Fruit fly (Drosophila melanogaster): ENCODE data around the gene CG1677.

CG1677 gene

dm6 chrX:7291850-7292499, 113.6 kb downstream of the CG1677 start (continued):
- TF ChIP-seq stc (GFP tag; IDR thresholded peaks at IDR 0.05) (peak; percentile 51; the same call in 1 of the 2 replicates), tna (GFP tag; IDR thresholded peaks at IDR 0.05; ENCODE audit: partially characterized antibody) (no peak), oc (tag; optimal IDR thresholded peaks at IDR 0.05) (peak; percentile 65), CG15696 (tag; optimal IDR thresholded peaks at IDR 0.05) (peak; percentile 97), CG10565 (GFP tag; optimal IDR thresholded peaks at IDR 0.05) (peak; percentile 41), CG8281 (tag; optimal IDR thresholded peaks at IDR 0.05) (peak; percentile 44), CG8944 (GFP tag; optimal IDR thresholded peaks at IDR 0.05) (peak; percentile 53), grau (tag; optimal IDR thresholded peaks at IDR 0.05) (peak; percentile 69), Ravus (GFP tag; IDR thresholded peaks at IDR 0.05) (no peak), CG32772 (GFP tag; IDR thresholded peaks at IDR 0.05) (no peak; the same call in 1 of the 2 replicates)

dm6 chrX:7290811-7291515, 114.6 kb downstream of the CG1677 start, which contains the start of gene unc-119:
unc-119 (minus strand) TSS chrX:7291298.
- no peak for TF ChIP-seq Mrtf (GFP tag; IDR thresholded peaks at IDR 0.05)
- peak; percentile 63; the same call in 2 of the 3 replicates for TF ChIP-seq HLH4C (GFP tag; IDR thresholded peaks at IDR 0.05; ENCODE audit: partially characterized antibody)
- no peak for TF ChIP-seq CG7786 (GFP tag; optimal IDR thresholded peaks at IDR 0.05)
- no peak for TF ChIP-seq Hr3 (GFP tag; optimal IDR thresholded peaks at IDR 0.05)
- TF ChIP-seq GATAe (GFP tag; conservative IDR thresholded peaks at IDR 0.05): no peak
- TF ChIP-seq CG18599 (GFP tag; optimal IDR thresholded peaks at IDR 0.05): no peak
- TF ChIP-seq CG17802 (tag; optimal IDR thresholded peaks at IDR 0.05): no peak
- no peak for TF ChIP-seq CG8281 (tag; optimal IDR thresholded peaks at IDR 0.05)
- no peak for TF ChIP-seq sens-2 (GFP tag; IDR thresholded peaks at IDR 0.05)
- TF ChIP-seq CG13624 (GFP tag; optimal IDR thresholded peaks at IDR 0.05): no peak
- TF ChIP-seq dmrt11E (tag; optimal IDR thresholded peaks at IDR 0.05): no peak
- TF ChIP-seq CG30403 (GFP tag; optimal IDR thresholded peaks at IDR 0.05): peak; percentile 6
- peak in 1 of 2 experiments; percentile 80 for TF ChIP-seq Pdp1 (GFP tag; optimal IDR thresholded peaks at IDR 0.05)
- no peak for TF ChIP-seq Max (GFP tag; optimal IDR thresholded peaks at IDR 0.05)
- TF ChIP-seq CG4854 (GFP tag; optimal IDR thresholded peaks at IDR 0.05): no peak
- TF ChIP-seq wor (GFP tag; IDR thresholded peaks at IDR 0.05): no peak
- peak; percentile 39 for TF ChIP-seq CG12299 (tag; optimal IDR thresholded peaks at IDR 0.05)
- no peak for TF ChIP-seq az2 (GFP tag; optimal IDR thresholded peaks at IDR 0.05)
- TF ChIP-seq toy (GFP tag; IDR thresholded peaks at IDR 0.05): no peak
- TF ChIP-seq pzg (GFP tag; optimal IDR thresholded peaks at IDR 0.05): peak; percentile 93
- TF ChIP-seq Ets65A (GFP tag): no peak
- no peak for TF ChIP-seq CG15011 (GFP tag; optimal IDR thresholded peaks at IDR 0.05)
- no peak for TF ChIP-seq z (GFP tag; IDR thresholded peaks at IDR 0.05)
- TF ChIP-seq danr (GFP tag; IDR thresholded peaks at IDR 0.05): no peak
- no peak for TF ChIP-seq kah (GFP tag; optimal IDR thresholded peaks at IDR 0.05)
- TF ChIP-seq CG13296 (GFP tag; optimal IDR thresholded peaks at IDR 0.05): no peak
- no peak for TF ChIP-seq Deaf1 (tag; optimal IDR thresholded peaks at IDR 0.05)
- TF ChIP-seq Camta (GFP tag; optimal IDR thresholded peaks at IDR 0.05): no peak
- TF ChIP-seq CG8924 (tag; optimal IDR thresholded peaks at IDR 0.05): peak; percentile 40
- no peak for TF ChIP-seq Fer2 (tag; optimal IDR thresholded peaks at IDR 0.05)
- TF ChIP-seq E2f1 (GFP tag; IDR thresholded peaks at IDR 0.05): no peak
- no peak for TF ChIP-seq ftz-f1 (GFP tag; optimal IDR thresholded peaks at IDR 0.05)
- no peak for TF ChIP-seq Poxn (GFP tag; IDR thresholded peaks at IDR 0.05)
- peak; percentile 75; the same call in 2 of the 3 replicates for TF ChIP-seq Opbp (GFP tag; IDR thresholded peaks at IDR 0.05; ENCODE audit: partially characterized antibody)
- TF ChIP-seq CG13424 (tag; optimal IDR thresholded peaks at IDR 0.05): no peak
- no peak for TF ChIP-seq D19A (tag; optimal IDR thresholded peaks at IDR 0.05)
- no peak for TF ChIP-seq tup (GFP tag; optimal IDR thresholded peaks at IDR 0.05)
- no peak for TF ChIP-seq CG16863 (GFP tag; optimal IDR thresholded peaks at IDR 0.05)
- no peak for TF ChIP-seq usp (GFP tag; optimal IDR thresholded peaks at IDR 0.05)

Data from whole organism, embryonic.